Worm (Caenorhabditis elegans) whole organism, L1 larva: Measurements from ENCODE around the gene D2024.18.

Source experiments
- C16A3.4 ChIP-seq: fragments of 150-350 bp; optimal IDR thresholded peaks from 2 replicates; lab custom pipeline; 2014; ENCODE audit warnings: missing biosample characterization, missing genetic modification characterization
- Y116A8C.19 ChIP-seq: sonication (generic microtip); optimal IDR thresholded peaks from 2 replicates; lab custom pipeline; 2016; ENCODE audit warnings: missing compliant biosample characterization, missing genetic modification characterization, borderline replicate concordance
- aha-1 ChIP-seq: fragments of 150-350 bp; optimal IDR thresholded peaks from 2 replicates; lab custom pipeline; 2014; ENCODE audit warnings: missing biosample characterization, missing genetic modification characterization
- ama-1 ChIP-seq: fragments of 150-350 bp; optimal IDR thresholded peaks from 2 replicates; lab custom pipeline; 2014
- blmp-1 ChIP-seq: fragments of 150-350 bp; optimal IDR thresholded peaks from 2 replicates; lab custom pipeline; 2014; ENCODE audit warnings: missing biosample characterization, missing genetic modification characterization
- ceh-63 ChIP-seq: fragments of 200-800 bp; sonication (Bioruptor generic); optimal IDR thresholded peaks from 2 replicates; lab custom pipeline; 2018; ENCODE audit warnings: mild to moderate bottlenecking, missing genetic modification characterization, missing compliant biosample characterization
- ceh-8 ChIP-seq: fragments of 200-800 bp; sonication (Bioruptor generic); optimal IDR thresholded peaks from 2 replicates; lab custom pipeline; 2018; ENCODE audit warnings: mild to moderate bottlenecking, missing genetic modification characterization, moderate library complexity, missing compliant biosample characterization
- ceh-88 ChIP-seq: fragments of 200-800 bp; sonication (Bioruptor generic); IDR thresholded peaks from 2 replicates; pipeline ENCODE4 v1.3.6; 2022; ENCODE audit warnings: missing genetic modification characterization, missing compliant biosample characterization
- dpl-1 ChIP-seq, 3 experiments: fragments of 150-350 bp in 2 of 3; sonication (generic microtip) in 1 of 3; optimal IDR thresholded peaks; 2 replicates each; lab custom pipeline; 2014 to 2017; ENCODE audit warnings: missing biosample characterization in 3 of 3, missing genetic modification characterization in 3 of 3, missing genetic modification reagents in 3 of 3
- efl-1 ChIP-seq, 4 experiments: fragments of 150-350 bp; optimal IDR thresholded peaks in 3 of 4; peaks in 1 of 4; 1 replicate in 1 of 4; 2 replicates in 3 of 4; lab custom pipeline; 2014; ENCODE audit warnings: missing biosample characterization in 2 of 4, missing genetic modification characterization in 2 of 4, missing genetic modification reagents in 2 of 4
- fkh-10 ChIP-seq: sonication (generic microtip); optimal IDR thresholded peaks from 2 replicates; lab custom pipeline; 2017; ENCODE audit warnings: missing biosample characterization, missing genetic modification reagents, missing genetic modification characterization
- fkh-4 ChIP-seq: sonication (generic microtip); optimal IDR thresholded peaks from 2 replicates; lab custom pipeline; 2016; ENCODE audit warnings: missing compliant biosample characterization, missing genetic modification characterization, borderline replicate concordance
- fkh-8 ChIP-seq: sonication (generic microtip); optimal IDR thresholded peaks from 2 replicates; lab custom pipeline; 2016; ENCODE audit warnings: mild to moderate bottlenecking, missing genetic modification characterization, missing compliant biosample characterization
- hlh-4 ChIP-seq: sonication (generic microtip); optimal IDR thresholded peaks from 2 replicates; lab custom pipeline; 2016; ENCODE audit warnings: mild to moderate bottlenecking, missing genetic modification characterization, missing compliant biosample characterization
- hpl-2 ChIP-seq: fragments of 150-350 bp; optimal IDR thresholded peaks from 2 replicates; lab custom pipeline; 2014; ENCODE audit warnings: missing biosample characterization, missing genetic modification reagents, missing genetic modification characterization
- irx-1 ChIP-seq: sonication (generic microtip); optimal IDR thresholded peaks from 2 replicates; lab custom pipeline; 2016; ENCODE audit warnings: missing genetic modification characterization, missing compliant biosample characterization
- lin-14 ChIP-seq: fragments of 200-800 bp; sonication (Bioruptor generic); optimal IDR thresholded peaks from 2 replicates; lab custom pipeline; 2018; ENCODE audit warnings: mild to moderate bottlenecking, missing genetic modification characterization, moderate library complexity, missing compliant biosample characterization
- lin-35 ChIP-seq, 2 experiments: fragments of 150-350 bp; optimal IDR thresholded peaks; 2 replicates each; lab custom pipeline; 2014; ENCODE audit warnings: missing biosample characterization in 2 of 2, missing genetic modification characterization in 2 of 2, missing genetic modification reagents in 2 of 2
- lin-39 ChIP-seq: fragments of 150-350 bp; optimal IDR thresholded peaks from 2 replicates; lab custom pipeline; 2014; ENCODE audit warnings: missing biosample characterization, missing genetic modification reagents, missing genetic modification characterization
- mab-9 ChIP-seq: fragments of 200-800 bp; sonication (Bioruptor generic); IDR thresholded peaks from 2 replicates; pipeline ENCODE4 v1.3.6; 2022; ENCODE audit warnings: missing genetic modification reagents, missing genetic modification characterization, missing compliant biosample characterization
- mdl-1 ChIP-seq, 2 experiments: fragments of 150-350 bp; optimal IDR thresholded peaks; 2 replicates each; lab custom pipeline; 2014 to 2017; ENCODE audit warnings: missing biosample characterization in 2 of 2, missing genetic modification characterization in 2 of 2, inconsistent platforms in 1 of 2
- nhr-11 ChIP-seq: fragments of 150-350 bp; optimal IDR thresholded peaks from 2 replicates; lab custom pipeline; 2014; ENCODE audit warnings: missing biosample characterization, missing genetic modification characterization
- nhr-28 ChIP-seq: fragments of 150-350 bp; optimal IDR thresholded peaks from 2 replicates; lab custom pipeline; 2014; ENCODE audit warnings: missing biosample characterization, missing genetic modification characterization
- nhr-47 ChIP-seq: sonication (generic microtip); optimal IDR thresholded peaks from 2 replicates; lab custom pipeline; 2016; ENCODE audit warnings: mild to moderate bottlenecking, missing genetic modification characterization, moderate library complexity, missing compliant biosample characterization
- nhr-71 ChIP-seq: sonication (generic microtip); optimal IDR thresholded peaks from 2 replicates; lab custom pipeline; 2016; ENCODE audit warnings: mild to moderate bottlenecking, missing genetic modification characterization, moderate library complexity, missing compliant biosample characterization
- nhr-76 ChIP-seq: sonication (generic microtip); optimal IDR thresholded peaks from 2 replicates; lab custom pipeline; 2017; ENCODE audit warnings: missing biosample characterization, missing genetic modification characterization
- nhr-77 ChIP-seq: fragments of 150-350 bp; optimal IDR thresholded peaks from 2 replicates; lab custom pipeline; 2014; ENCODE audit warnings: missing biosample characterization, missing genetic modification characterization
- nhr-85 ChIP-seq: sonication (generic microtip); peaks from one replicate; lab custom pipeline; 2016; ENCODE audit warnings: missing genetic modification characterization, inconsistent platforms, missing compliant biosample characterization
- nhr-90 ChIP-seq: sonication (generic microtip); optimal IDR thresholded peaks from 2 replicates; lab custom pipeline; 2016; ENCODE audit warnings: mild to moderate bottlenecking, missing genetic modification characterization, missing compliant biosample characterization; ENCODE audit not compliant: poor library complexity
- pag-3 ChIP-seq: sonication (generic microtip); optimal IDR thresholded peaks from 2 replicates; lab custom pipeline; 2017; ENCODE audit warnings: missing genetic modification characterization, mild to moderate bottlenecking, missing compliant biosample characterization, antibody characterized with exemption, borderline replicate concordance; ENCODE audit not compliant: insufficient read depth
- pax-3 ChIP-seq: fragments of 200-800 bp; sonication (Bioruptor generic); optimal IDR thresholded peaks from 2 replicates; lab custom pipeline; 2018; ENCODE audit warnings: mild to moderate bottlenecking, missing genetic modification characterization, moderate library complexity, missing compliant biosample characterization
- pqm-1 ChIP-seq: sonication (generic microtip); optimal IDR thresholded peaks from 3 replicates; lab custom pipeline; 2017; ENCODE audit warnings: missing biosample characterization, missing genetic modification characterization
- skn-1 ChIP-seq: fragments of 150-350 bp; optimal IDR thresholded peaks from 2 replicates; lab custom pipeline; 2014; ENCODE audit warnings: missing biosample characterization, missing genetic modification characterization
- sptf-1 ChIP-seq: fragments of 150-350 bp; optimal IDR thresholded peaks from 2 replicates; lab custom pipeline; 2014; ENCODE audit warnings: missing biosample characterization, missing genetic modification characterization
- sup-37 ChIP-seq: fragments of 200-800 bp; sonication (Bioruptor generic); optimal IDR thresholded peaks from 2 replicates; lab custom pipeline; 2018; ENCODE audit warnings: mild to moderate bottlenecking, missing genetic modification characterization, missing compliant biosample characterization
- swsn-7 ChIP-seq: sonication (generic microtip); optimal IDR thresholded peaks from 2 replicates; lab custom pipeline; 2016; ENCODE audit warnings: missing genetic modification characterization, missing compliant biosample characterization
- tlp-1 ChIP-seq: fragments of 150-350 bp; optimal IDR thresholded peaks from 2 replicates; lab custom pipeline; 2014; ENCODE audit warnings: missing biosample characterization, missing genetic modification characterization
- unc-30 ChIP-seq: sonication (generic microtip); optimal IDR thresholded peaks from 2 replicates; lab custom pipeline; 2017; ENCODE audit warnings: missing biosample characterization, missing genetic modification characterization
- unc-62 ChIP-seq: fragments of 150-350 bp; optimal IDR thresholded peaks from 2 replicates; lab custom pipeline; 2014; ENCODE audit warnings: missing biosample characterization, missing genetic modification reagents, missing genetic modification characterization
- zag-1 ChIP-seq: fragments of 150-350 bp; optimal IDR thresholded peaks from 2 replicates; lab custom pipeline; 2014; ENCODE audit warnings: missing biosample characterization, missing genetic modification characterization
- zip-4 ChIP-seq: fragments of 200-800 bp; sonication (Bioruptor generic); optimal IDR thresholded peaks from 2 replicates; lab custom pipeline; 2018; ENCODE audit warnings: mild to moderate bottlenecking, missing genetic modification characterization, moderate library complexity, missing compliant biosample characterization

D2024.18 gene

ce11 chrIV:7250158-7250557, at the start of gene D2024.18:
Gene D2024.18 (plus strand): TSS chrIV:7250458.
- TF ChIP-seq unc-62 (GFP tag; lab: Kevin White, UChicago) (no peak), nhr-85 (tag; lab: Kevin White, UChicago) (no peak), nhr-76 (tag; lab: Kevin White, UChicago) (no peak), hpl-2 (no peak), pax-3 (no peak), lin-35 (GFP tag; optimal IDR thresholded peaks at IDR 0.05; lab: Kevin White, UChicago) (no peak), efl-1 (optimal IDR thresholded peaks at IDR 0.05; lab: Kevin White, UChicago) (no peak), efl-1 (GFP tag; optimal IDR thresholded peaks at IDR 0.05 in 1 of 2; lab: Kevin White, UChicago) (no peak), lin-39 (tag; lab: Kevin White, UChicago) (no peak), irx-1 (tag; lab: Kevin White, UChicago) (no peak), ceh-88 (GFP tag; lab: Robert Waterston, UW) (no peak)
- TF ChIP-seq, all 84 proteins: peak for 0

ce11 chrIV:7203696-7204095, 46.6 kb upstream of the D2024.18 start, which contains the start of gene R13A1.3:
Gene R13A1.3 (plus strand): TSS chrIV:7203996.
- TF ChIP-seq zip-4 (GFP tag; lab: Kevin White, UChicago) (no peak), mdl-1 (tag; optimal IDR thresholded peaks at IDR 0.05; lab: Kevin White, UChicago) (no peak), ceh-88 (GFP tag; lab: Robert Waterston, UW) (no peak), Y116A8C.19 (no peak), lin-14 (GFP tag; lab: Kevin White, UChicago) (no peak), dpl-1 (GFP tag; optimal IDR thresholded peaks at IDR 0.05; lab: Kevin White, UChicago) (no peak), fkh-8 (no peak), ceh-8 (GFP tag; lab: Kevin White, UChicago) (no peak), sptf-1 (no peak), skn-1 (no peak), nhr-11 (tag; lab: Kevin White, UChicago) (no peak), unc-30 (no peak), mab-9 (GFP tag; lab: Robert Waterston, UW) (no peak), aha-1 (tag; lab: Kevin White, UChicago) (no peak), nhr-85 (tag; lab: Kevin White, UChicago) (no peak), swsn-7 (no peak)

ce11 chrIV:7205969-7206368, 44.3 kb upstream of the D2024.18 start, which contains the start of gene kcc-1:
Gene kcc-1 (plus strand): TSS chrIV:7206269.
- no peak for TF ChIP-seq pag-3
- no peak for TF ChIP-seq nhr-47
- no peak for TF ChIP-seq tlp-1 (tag; lab: Kevin White, UChicago)
- no peak for TF ChIP-seq nhr-77 (tag; lab: Kevin White, UChicago)
- TF ChIP-seq mab-9 (GFP tag; lab: Robert Waterston, UW), result no peak
- no peak for TF ChIP-seq efl-1 (optimal IDR thresholded peaks at IDR 0.05; lab: Kevin White, UChicago)
- no peak for TF ChIP-seq efl-1 (GFP tag; optimal IDR thresholded peaks at IDR 0.05 in 1 of 2; lab: Kevin White, UChicago)
- TF ChIP-seq fkh-4 (tag; lab: Kevin White, UChicago), result no peak
- TF ChIP-seq nhr-71 (tag; lab: Kevin White, UChicago), result no peak
- no peak for TF ChIP-seq skn-1
- TF ChIP-seq ama-1 (lab: Kevin White, UChicago), result no peak
- no peak for TF ChIP-seq nhr-11 (tag; lab: Kevin White, UChicago)
- TF ChIP-seq ceh-63, result no peak
- TF ChIP-seq, all 84 proteins: peak for 0

- no peak for TF ChIP-seq zip-4 (GFP tag; lab: Kevin White, UChicago)
- no peak for TF ChIP-seq efl-1 (optimal IDR thresholded peaks at IDR 0.05; lab: Kevin White, UChicago)
- peak in 1 of 2 experiments; percentile 43 for TF ChIP-seq efl-1 (GFP tag; optimal IDR thresholded peaks at IDR 0.05 in 1 of 2; lab: Kevin White, UChicago)
- peak; percentile 90 for TF ChIP-seq blmp-1
Observed at ce11 chrIV:7208961-7209360, 41.3 kb upstream of the D2024.18 start.

- no peak for TF ChIP-seq C16A3.4 (tag; lab: Kevin White, UChicago)
- TF ChIP-seq efl-1 (optimal IDR thresholded peaks at IDR 0.05; lab: Kevin White, UChicago), result no peak
- TF ChIP-seq efl-1 (GFP tag; optimal IDR thresholded peaks at IDR 0.05 in 1 of 2; lab: Kevin White, UChicago), result no peak
- no peak for TF ChIP-seq hpl-2
- TF ChIP-seq lin-14 (GFP tag; lab: Kevin White, UChicago), result no peak
- no peak for TF ChIP-seq ceh-63
- TF ChIP-seq irx-1 (tag; lab: Kevin White, UChicago), result no peak
- TF ChIP-seq Y116A8C.19, result no peak
- TF ChIP-seq nhr-90, result no peak
- no peak for TF ChIP-seq skn-1
- TF ChIP-seq fkh-10, result no peak
- no peak for TF ChIP-seq nhr-28
- TF ChIP-seq sup-37 (GFP tag; lab: Kevin White, UChicago), result no peak
- TF ChIP-seq hlh-4 (tag; lab: Kevin White, UChicago), result no peak
- no peak for TF ChIP-seq zag-1 (tag; lab: Kevin White, UChicago)
- TF ChIP-seq pqm-1 (tag; lab: Kevin White, UChicago), result no peak
- TF ChIP-seq, all 84 proteins: peak for 0
Observed at ce11 chrIV:7211313-7211712, 38.9 kb upstream of the D2024.18 start.
